Fruit fly (Drosophila melanogaster): Measurements from ENCODE around the gene CG4259.

Gene CG4259

dm6 chr2L:2168894-2169456 is 39.9 kb upstream of the CG4259 start:
- TF ChIP-seq pan (optimal IDR thresholded peaks at IDR 0.05) (no peak), EcR (GFP tag; optimal IDR thresholded peaks at IDR 0.05) (peak in 1 of 2 experiments; percentile 79), usp (GFP tag; optimal IDR thresholded peaks at IDR 0.05) (no peak), Dll (optimal IDR thresholded peaks at IDR 0.05) (no peak)

dm6 chr2L:2168184-2168893 is 39.3 kb upstream of the CG4259 start:
- no peak for TF ChIP-seq psq (optimal IDR thresholded peaks at IDR 0.05)
- no peak for TF ChIP-seq usp (GFP tag; optimal IDR thresholded peaks at IDR 0.05)
- TF ChIP-seq pan (optimal IDR thresholded peaks at IDR 0.05): no peak
- no peak for TF ChIP-seq EcR (GFP tag; optimal IDR thresholded peaks at IDR 0.05)
- TF ChIP-seq Dll (optimal IDR thresholded peaks at IDR 0.05): no peak
- TF ChIP-seq CG8478 (optimal IDR thresholded peaks at IDR 0.05): no peak

- TF ChIP-seq EcR (GFP tag; optimal IDR thresholded peaks at IDR 0.05) (peak in 1 of 2 experiments; percentile 29), Dll (optimal IDR thresholded peaks at IDR 0.05) (no peak)
Measured at dm6 chr2L:2166958-2167707, 38.1 kb upstream of the CG4259 start.

dm6 chr2L:2165864-2166263 is 36.8 kb upstream of the CG4259 start:
- TF ChIP-seq Dll (optimal IDR thresholded peaks at IDR 0.05): no peak
- peak in 1 of 2 experiments; percentile 31 for TF ChIP-seq EcR (GFP tag; optimal IDR thresholded peaks at IDR 0.05)

dm6 chr2L:2165238-2165577 is 36.2 kb upstream of the CG4259 start:
- TF ChIP-seq Dll (optimal IDR thresholded peaks at IDR 0.05) (no peak), pan (optimal IDR thresholded peaks at IDR 0.05) (no peak), usp (GFP tag; optimal IDR thresholded peaks at IDR 0.05) (no peak), psq (optimal IDR thresholded peaks at IDR 0.05) (no peak), CG8478 (optimal IDR thresholded peaks at IDR 0.05) (no peak), EcR (GFP tag; optimal IDR thresholded peaks at IDR 0.05) (no peak)

- no peak for TF ChIP-seq pan (optimal IDR thresholded peaks at IDR 0.05)
- TF ChIP-seq CG8478 (optimal IDR thresholded peaks at IDR 0.05): no peak
- no peak for TF ChIP-seq Dll (optimal IDR thresholded peaks at IDR 0.05)
- no peak for TF ChIP-seq EcR (GFP tag; optimal IDR thresholded peaks at IDR 0.05)
- no peak for TF ChIP-seq usp (GFP tag; optimal IDR thresholded peaks at IDR 0.05)
- TF ChIP-seq psq (optimal IDR thresholded peaks at IDR 0.05): no peak
Measured at dm6 chr2L:2164520-2165237, 35.6 kb upstream of the CG4259 start.

- TF ChIP-seq Dll (optimal IDR thresholded peaks at IDR 0.05) (no peak), psq (optimal IDR thresholded peaks at IDR 0.05) (no peak), pan (optimal IDR thresholded peaks at IDR 0.05) (no peak), CG8478 (optimal IDR thresholded peaks at IDR 0.05) (no peak), usp (GFP tag; optimal IDR thresholded peaks at IDR 0.05) (no peak), EcR (GFP tag; optimal IDR thresholded peaks at IDR 0.05) (no peak)
Measured at dm6 chr2L:2163568-2163953, 34.5 kb upstream of the CG4259 start.

- TF ChIP-seq psq (optimal IDR thresholded peaks at IDR 0.05) (no peak), CG8478 (optimal IDR thresholded peaks at IDR 0.05) (no peak), pan (optimal IDR thresholded peaks at IDR 0.05) (no peak), EcR (GFP tag; optimal IDR thresholded peaks at IDR 0.05) (no peak), Dll (optimal IDR thresholded peaks at IDR 0.05) (no peak), usp (GFP tag; optimal IDR thresholded peaks at IDR 0.05) (no peak)
Measured at dm6 chr2L:2162729-2163567, 33.9 kb upstream of the CG4259 start.

dm6 chr2L:2162281-2162680 is 33.2 kb upstream of the CG4259 start:
- TF ChIP-seq usp (GFP tag; optimal IDR thresholded peaks at IDR 0.05) (no peak), psq (optimal IDR thresholded peaks at IDR 0.05) (no peak), EcR (GFP tag; optimal IDR thresholded peaks at IDR 0.05) (no peak), CG8478 (optimal IDR thresholded peaks at IDR 0.05) (no peak), Dll (optimal IDR thresholded peaks at IDR 0.05) (no peak), pan (optimal IDR thresholded peaks at IDR 0.05) (no peak)

- TF ChIP-seq EcR (GFP tag; optimal IDR thresholded peaks at IDR 0.05): no peak
- peak; percentile 83 for TF ChIP-seq Dll (optimal IDR thresholded peaks at IDR 0.05)
Measured at dm6 chr2L:2161244-2162243, 32.5 kb upstream of the CG4259 start.

- TF ChIP-seq EcR (GFP tag; optimal IDR thresholded peaks at IDR 0.05) (no peak), usp (GFP tag; optimal IDR thresholded peaks at IDR 0.05) (no peak), Dll (optimal IDR thresholded peaks at IDR 0.05) (no peak), CG8478 (optimal IDR thresholded peaks at IDR 0.05) (no peak), psq (optimal IDR thresholded peaks at IDR 0.05) (no peak)
Measured at dm6 chr2L:2155453-2155852, 26.4 kb upstream of the CG4259 start, which contains the start of gene CG15382. TSS of gene CG15382 (plus strand) at chr2L:2155753.
